Fruit fly (Drosophila melanogaster) whole organism, embryonic: Measurements from ENCODE around the gene CG18473.

ENCODE experiments used
- Atf3 ChIP-seq: fragments of 200-800 bp; sonication (Bioruptor generic); optimal IDR thresholded peaks from 3 replicates; lab custom pipeline; 2016; ENCODE audit warnings: missing biosample characterization, missing genetic modification characterization
- Atf6 ChIP-seq: fragments of 200-800 bp; sonication (Bioruptor generic); IDR thresholded peaks from 2 replicates; pipeline ENCODE4 v1.3.6; 2022; ENCODE audit warnings: missing biosample characterization, missing genetic modification characterization
- C15 ChIP-seq: fragments of 200-800 bp; sonication (Bioruptor generic); IDR thresholded peaks from 3 replicates; pipeline ENCODE4 v1.3.6; 2022; ENCODE audit warnings: missing biosample characterization, missing genetic modification characterization
- CG10366 ChIP-seq: fragments of 200-800 bp; sonication (Bioruptor generic); IDR thresholded peaks from 2 replicates; pipeline ENCODE4 v1.3.6; 2022; ENCODE audit warnings: missing biosample characterization, missing genetic modification characterization
- CG14050 ChIP-seq: fragments of 200-800 bp; sonication (Bioruptor generic); IDR thresholded peaks from 3 replicates; pipeline ENCODE4 v1.3.6; 2022; ENCODE audit warnings: missing biosample characterization, missing genetic modification characterization
- CG14965 ChIP-seq: fragments of 200-800 bp; sonication (Bioruptor generic); optimal IDR thresholded peaks from 2 replicates; lab custom pipeline; 2016; ENCODE audit warnings: missing biosample characterization, missing genetic modification characterization, borderline replicate concordance
- CG15011 ChIP-seq: fragments of 200-800 bp; sonication (Bioruptor generic); optimal IDR thresholded peaks from 3 replicates; lab custom pipeline; 2018; ENCODE audit warnings: missing biosample characterization, mild to moderate bottlenecking, missing genetic modification characterization
- CG17186 ChIP-seq: fragments of 200-800 bp; sonication (Bioruptor generic); optimal IDR thresholded peaks from 3 replicates; lab custom pipeline; 2017; ENCODE audit warnings: missing biosample characterization, missing genetic modification reagents, missing genetic modification characterization
- CG18262 ChIP-seq: fragments of 200-800 bp; optimal IDR thresholded peaks from 3 replicates; lab custom pipeline; 2019; ENCODE audit warnings: missing biosample characterization, mild to moderate bottlenecking, missing genetic modification characterization, moderate library complexity
- CG33557 ChIP-seq: fragments of 200-800 bp; sonication (Bioruptor generic); optimal IDR thresholded peaks from 2 replicates; lab custom pipeline; 2019; ENCODE audit warnings: missing biosample characterization, mild to moderate bottlenecking, missing genetic modification characterization, moderate library complexity
- CG34376 ChIP-seq: fragments of 200-800 bp; sonication (Bioruptor generic); optimal IDR thresholded peaks from 2 replicates; lab custom pipeline; 2018; ENCODE audit warnings: missing biosample characterization, mild to moderate bottlenecking, missing genetic modification characterization
- CG3847 ChIP-seq: fragments of 200-800 bp; sonication (Bioruptor generic); IDR thresholded peaks from 2 replicates; pipeline ENCODE4 v1.3.6; 2022; ENCODE audit warnings: missing biosample characterization, missing genetic modification characterization
- CG6813 ChIP-seq: fragments of 200-800 bp; sonication (Bioruptor generic); optimal IDR thresholded peaks from 2 replicates; lab custom pipeline; 2017; ENCODE audit warnings: missing biosample characterization, missing genetic modification characterization, mild to moderate bottlenecking, moderate library complexity, missing genetic modification reagents
- CG7357 ChIP-seq: fragments of 200-800 bp; sonication (Bioruptor generic); IDR thresholded peaks from 3 replicates; pipeline ENCODE4 v1.3.6; 2022; ENCODE audit warnings: missing biosample characterization, missing genetic modification characterization
- CG7556 ChIP-seq: fragments of 200-800 bp; sonication (Bioruptor generic); optimal IDR thresholded peaks from 2 replicates; lab custom pipeline; 2017; ENCODE audit warnings: missing biosample characterization, mild to moderate bottlenecking, missing genetic modification characterization
- CG7987 ChIP-seq: fragments of 200-800 bp; sonication (Bioruptor generic); optimal IDR thresholded peaks from 2 replicates; lab custom pipeline; 2018; ENCODE audit warnings: missing biosample characterization, mild to moderate bottlenecking, missing genetic modification characterization, moderate library complexity
- Dfd ChIP-seq, 2 experiments: fragments of >200 bp; optimal IDR thresholded peaks; 2 replicates each; lab custom pipeline; 2017; ENCODE audit warnings: missing biosample characterization in 2 of 2, missing genetic modification characterization in 2 of 2
- Dip3 ChIP-seq: fragments of 200-800 bp; sonication (Bioruptor generic); optimal IDR thresholded peaks from 3 replicates; lab custom pipeline; 2016; ENCODE audit warnings: missing biosample characterization, missing genetic modification characterization
- E2f1 ChIP-seq: fragments of 200-800 bp; sonication (Bioruptor generic); IDR thresholded peaks from 2 replicates; pipeline ENCODE4 v1.3.6; 2022; ENCODE audit warnings: missing biosample characterization, missing genetic modification characterization
- E2f2 ChIP-seq: fragments of 200-800 bp; sonication (Bioruptor generic); IDR thresholded peaks from 2 replicates; pipeline ENCODE4 v1.3.6; 2022; ENCODE audit warnings: missing biosample characterization, missing genetic modification characterization
- Eip74EF ChIP-seq, 2 experiments: fragments of 200-800 bp in 1 of 2; fragments of >200 bp in 1 of 2; sonication (Bioruptor generic) in 1 of 2; optimal IDR thresholded peaks; 2 replicates each; lab custom pipeline; 2017 to 2019; ENCODE audit warnings: missing biosample characterization in 2 of 2, missing genetic modification characterization in 2 of 2, mild to moderate bottlenecking in 1 of 2, moderate library complexity in 1 of 2
- Gsc ChIP-seq: fragments of 200-800 bp; sonication (Bioruptor generic); IDR thresholded peaks from 2 replicates; pipeline ENCODE4 v1.3.6; 2022; ENCODE audit warnings: missing biosample characterization, missing genetic modification characterization
- HLH4C ChIP-seq: fragments of 200-800 bp; sonication (Bioruptor generic); IDR thresholded peaks from 3 replicates; pipeline ENCODE4 v1.3.6; 2022; ENCODE audit warnings: missing biosample characterization, missing genetic modification characterization; ENCODE audit not compliant: partially characterized antibody
- NC2β ChIP-seq: fragments of 200-800 bp; sonication (Bioruptor generic); optimal IDR thresholded peaks from 2 replicates; lab custom pipeline; 2016; ENCODE audit warnings: missing biosample characterization, missing genetic modification characterization
- Nf-YA ChIP-seq: fragments of 200-800 bp; sonication (Bioruptor generic); IDR thresholded peaks from 2 replicates; pipeline ENCODE4 v1.3.6; 2022; ENCODE audit warnings: missing biosample characterization, missing genetic modification characterization
- Rfx ChIP-seq: fragments of 200-800 bp; sonication (Bioruptor generic); IDR thresholded peaks from 2 replicates; pipeline ENCODE4 v1.3.6; 2022; ENCODE audit warnings: missing biosample characterization, missing genetic modification characterization
- Scr ChIP-seq: fragments of 200-800 bp; sonication (Bioruptor generic); IDR thresholded peaks from 2 replicates; pipeline ENCODE4 v1.3.6; 2022; ENCODE audit warnings: missing biosample characterization, missing genetic modification characterization; ENCODE audit not compliant: partially characterized antibody
- Sox100B ChIP-seq: fragments of 200-800 bp; sonication (Bioruptor generic); optimal IDR thresholded peaks from 3 replicates; lab custom pipeline; 2018; ENCODE audit warnings: missing biosample characterization, mild to moderate bottlenecking, missing genetic modification characterization
- Spps ChIP-seq: fragments of 200-800 bp; sonication (Bioruptor generic); optimal IDR thresholded peaks from 2 replicates; lab custom pipeline; 2018; ENCODE audit warnings: missing biosample characterization, mild to moderate bottlenecking, missing genetic modification characterization
- Ssrp ChIP-seq: fragments of 200-800 bp; sonication (Bioruptor generic); optimal IDR thresholded peaks from 2 replicates; lab custom pipeline; 2018; ENCODE audit warnings: missing biosample characterization, mild to moderate bottlenecking, missing genetic modification characterization, moderate library complexity
- Usf ChIP-seq: fragments of 200-800 bp; sonication (Bioruptor generic); optimal IDR thresholded peaks from 2 replicates; lab custom pipeline; 2017; ENCODE audit warnings: missing genotype, missing biosample characterization, missing genetic modification characterization
- Vsx1 ChIP-seq: fragments of 200-800 bp; sonication (Bioruptor generic); optimal IDR thresholded peaks from 2 replicates; lab custom pipeline; 2017; ENCODE audit warnings: missing biosample characterization, mild to moderate bottlenecking, missing genetic modification characterization, missing genetic modification reagents
- Xbp1 ChIP-seq: fragments of 200-800 bp; sonication (Bioruptor generic); optimal IDR thresholded peaks from 3 replicates; lab custom pipeline; 2016; ENCODE audit warnings: missing biosample characterization, mild to moderate bottlenecking, missing genetic modification characterization
- abd-A ChIP-seq: fragments of 200-800 bp; sonication (Bioruptor generic); optimal IDR thresholded peaks from 3 replicates; lab custom pipeline; 2019; ENCODE audit warnings: missing biosample characterization, mild to moderate bottlenecking, missing genetic modification characterization, moderate library complexity
- aop ChIP-seq: fragments of 200-800 bp; sonication (Bioruptor generic); IDR thresholded peaks from 2 replicates; pipeline ENCODE4 v1.3.6; 2022; ENCODE audit warnings: missing biosample characterization, missing genetic modification characterization
- ap ChIP-seq: fragments of 200-800 bp; sonication (Bioruptor generic); IDR thresholded peaks from 2 replicates; pipeline ENCODE4 v1.3.6; 2022; ENCODE audit warnings: missing biosample characterization, missing genetic modification characterization
- bab2 ChIP-seq: fragments of 200-800 bp; sonication (Bioruptor generic); optimal IDR thresholded peaks from 2 replicates; lab custom pipeline; 2016; ENCODE audit warnings: missing biosample characterization, missing genetic modification characterization
- crp ChIP-seq, 2 experiments: fragments of 200-800 bp; sonication (Bioruptor generic); optimal IDR thresholded peaks; 2 replicates in 1 of 2; 3 replicates in 1 of 2; lab custom pipeline; 2017; ENCODE audit warnings: missing biosample characterization in 2 of 2, missing genetic modification characterization in 2 of 2, mild to moderate bottlenecking in 1 of 2, moderate library complexity in 1 of 2
- fd96Cb ChIP-seq: fragments of 200-800 bp; sonication (Bioruptor generic); optimal IDR thresholded peaks from 2 replicates; lab custom pipeline; 2018; ENCODE audit warnings: missing biosample characterization, mild to moderate bottlenecking, missing genetic modification characterization, moderate library complexity
- gcm ChIP-seq: fragments of 200-800 bp; sonication (Bioruptor generic); optimal IDR thresholded peaks from 2 replicates; lab custom pipeline; 2019; ENCODE audit warnings: missing biosample characterization, mild to moderate bottlenecking, missing genetic modification characterization, moderate library complexity
- lola ChIP-seq, 3 experiments: fragments of >200 bp in 2 of 3; fragments of 200-800 bp in 1 of 3; sonication (Bioruptor generic) in 1 of 3; optimal IDR thresholded peaks; 2 replicates each; lab custom pipeline; 2017 to 2019; ENCODE audit warnings: missing biosample characterization in 3 of 3, missing genetic modification characterization in 3 of 3, mild to moderate bottlenecking in 1 of 3, moderate library complexity in 1 of 3
- mirr ChIP-seq: fragments of 200-800 bp; sonication (Bioruptor generic); optimal IDR thresholded peaks from 3 replicates; lab custom pipeline; 2018; ENCODE audit warnings: missing biosample characterization, mild to moderate bottlenecking, missing genetic modification characterization
- nerfin-2 ChIP-seq: fragments of 200-800 bp; sonication (Bioruptor generic); IDR thresholded peaks from 2 replicates; pipeline ENCODE4 v1.3.6; 2022; ENCODE audit warnings: missing biosample characterization, missing genetic modification characterization; ENCODE audit not compliant: partially characterized antibody
- peb ChIP-seq: fragments of 200-800 bp; sonication (Bioruptor generic); IDR thresholded peaks from 2 replicates; pipeline ENCODE4 v1.3.6; 2022; ENCODE audit warnings: missing biosample characterization, missing genetic modification characterization
- seq ChIP-seq: fragments of 200-800 bp; sonication (Bioruptor generic); IDR thresholded peaks from 2 replicates; pipeline ENCODE4 v1.3.6; 2022; ENCODE audit warnings: missing biosample characterization, missing genetic modification characterization
- tin ChIP-seq: fragments of 200-800 bp; sonication (Bioruptor generic); optimal IDR thresholded peaks from 3 replicates; lab custom pipeline; 2016; ENCODE audit warnings: missing biosample characterization, missing genetic modification characterization
- tll ChIP-seq, 2 experiments: fragments of 200-800 bp in 1 of 2; fragments of >200 bp in 1 of 2; sonication (Bioruptor generic) in 1 of 2; optimal IDR thresholded peaks; 2 replicates each; lab custom pipeline; 2017 to 2019; ENCODE audit warnings: missing biosample characterization in 2 of 2, missing genetic modification characterization in 2 of 2, mild to moderate bottlenecking in 1 of 2, moderate library complexity in 1 of 2
- wek ChIP-seq: fragments of 200-800 bp; sonication (Bioruptor generic); optimal IDR thresholded peaks from 3 replicates; lab custom pipeline; 2018; ENCODE audit warnings: missing biosample characterization, mild to moderate bottlenecking, missing genetic modification characterization, moderate library complexity
- zf30C ChIP-seq: fragments of 200-800 bp; sonication (Bioruptor generic); optimal IDR thresholded peaks from 3 replicates; lab custom pipeline; 2018; ENCODE audit warnings: missing biosample characterization, mild to moderate bottlenecking, missing genetic modification characterization

Gene CG18473

dm6 chr3R:9404104-9404512 lies 41.0 kb downstream of the CG18473 start, which contains the start of the genes CG9356, BBIP1 and CG8135 (continued):
- TF ChIP-seq CG7357 (peak; percentile 29; the same call in 1 of the 3 replicates), CG6813 (GFP tag; lab: Kevin White, UChicago) (no peak), fd96Cb (peak; percentile 29), CG14050 (peak; percentile 41; the same call in 2 of the 3 replicates), mirr (GFP tag; lab: Kevin White, UChicago) (peak; percentile 70), Xbp1 (GFP tag; lab: Kevin White, UChicago) (peak; percentile 85), abd-A (no peak), Eip74EF (GFP tag; optimal IDR thresholded peaks at IDR 0.05; lab: Kevin White, UChicago) (no peak), CG15011 (GFP tag; lab: Kevin White, UChicago) (no peak), crp (GFP tag; optimal IDR thresholded peaks at IDR 0.05; lab: Kevin White, UChicago) (peak in 1 of 2 experiments; percentile 37), aop (no peak), Atf3 (peak; percentile 63), Gsc (GFP tag; lab: Robert Waterston, UW) (no peak), CG18262 (tag; lab: Kevin White, UChicago) (peak; percentile 63), E2f1 (GFP tag; lab: Robert Waterston, UW) (peak; percentile 66), Nf-YA (GFP tag; lab: Robert Waterston, UW) (peak; percentile 30; the same call in 1 of the 2 replicates), Rfx (peak; percentile 55), Usf (GFP tag; lab: Kevin White, UChicago) (no peak), Vsx1 (no peak), tin (GFP tag; lab: Kevin White, UChicago) (peak; percentile 79), HLH4C (GFP tag; lab: Robert Waterston, UW) (no peak), E2f2 (GFP tag; lab: Robert Waterston, UW) (peak; percentile 73), Dfd (GFP tag; optimal IDR thresholded peaks at IDR 0.05; lab: Kevin White, UChicago) (no peak), C15 (GFP tag; lab: Robert Waterston, UW) (no peak), peb (GFP tag; lab: Robert Waterston, UW) (no peak), Spps (tag; lab: Kevin White, UChicago) (peak; percentile 59), Dip3 (GFP tag; lab: Kevin White, UChicago) (peak; percentile 81), CG17186 (GFP tag; lab: Kevin White, UChicago) (peak; percentile 82), Atf6 (peak; percentile 69), CG3847 (GFP tag; lab: Robert Waterston, UW) (peak; percentile 87), NC2β (GFP tag; lab: Kevin White, UChicago) (peak; percentile 88), CG7556 (GFP tag; lab: Kevin White, UChicago) (peak; percentile 66), CG33557 (GFP tag; lab: Kevin White, UChicago) (peak; percentile 36), Ssrp (tag; lab: Kevin White, UChicago) (peak; percentile 45), bab2 (GFP tag; lab: Kevin White, UChicago) (peak; percentile 84), ap (GFP tag; lab: Robert Waterston, UW) (no peak), wek (no peak), Sox100B (GFP tag; lab: Kevin White, UChicago) (no peak), CG7987 (GFP tag; lab: Kevin White, UChicago) (peak; percentile 23), Scr (GFP tag; lab: Robert Waterston, UW) (peak; percentile 50), CG10366 (GFP tag; lab: Robert Waterston, UW) (peak; percentile 73), lola (GFP tag; optimal IDR thresholded peaks at IDR 0.05; lab: Kevin White, UChicago) (peak in 1 of 3 experiments; percentile 55), CG14965 (GFP tag; lab: Kevin White, UChicago) (no peak), nerfin-2 (GFP tag; lab: Robert Waterston, UW) (no peak), seq (peak; percentile 46; the same call in 1 of the 2 replicates), CG34376 (peak; percentile 65), gcm (GFP tag; lab: Kevin White, UChicago) (no peak), zf30C (GFP tag; lab: Kevin White, UChicago) (no peak), tll (GFP tag; optimal IDR thresholded peaks at IDR 0.05; lab: Kevin White, UChicago) (peak in 1 of 2 experiments; percentile 72)
